Fruit fly (Drosophila melanogaster) whole organism, embryonic: ENCODE results near the gene chic.

ENCODE experiments used
- Ada2b ChIP-seq: fragments of 200-800 bp; sonication (Bioruptor generic); IDR thresholded peaks from 2 replicates; pipeline ENCODE4 v1.3.6; 2022; ENCODE audit warnings: missing biosample characterization, missing genetic modification characterization
- Adf1 ChIP-seq: fragments of 200-800 bp; sonication (Bioruptor generic); IDR thresholded peaks from 2 replicates; pipeline ENCODE4 v1.3.6; 2022; ENCODE audit warnings: missing biosample characterization, missing genetic modification characterization
- Awh ChIP-seq: fragments of 200-800 bp; sonication (Bioruptor generic); IDR thresholded peaks from 2 replicates; pipeline ENCODE4, ENCODE4 v1.3.6; 2022; ENCODE audit warnings: missing biosample characterization, missing genetic modification characterization
- CG10267 ChIP-seq: fragments of 200-800 bp; sonication (Bioruptor generic); optimal IDR thresholded peaks from 2 replicates; lab custom pipeline; 2018; ENCODE audit warnings: missing biosample characterization, mild to moderate bottlenecking, missing genetic modification characterization, moderate library complexity
- CG10274 ChIP-seq: fragments of 200-800 bp; sonication (Bioruptor generic); optimal IDR thresholded peaks from 3 replicates; lab custom pipeline; 2017; ENCODE audit warnings: missing biosample characterization, mild to moderate bottlenecking, missing genetic modification characterization
- CG10565 ChIP-seq: fragments of 200-800 bp; sonication (Bioruptor generic); optimal IDR thresholded peaks from 3 replicates; lab custom pipeline; 2016; ENCODE audit warnings: missing biosample characterization, mild to moderate bottlenecking, missing genetic modification characterization
- CG11398 ChIP-seq: fragments of 200-800 bp; sonication (Bioruptor generic); optimal IDR thresholded peaks from 2 replicates; lab custom pipeline; 2016; ENCODE audit warnings: missing biosample characterization, missing genetic modification characterization
- CG11504 ChIP-seq: fragments of 200-800 bp; sonication (Bioruptor generic); optimal IDR thresholded peaks from 3 replicates; lab custom pipeline; 2019; ENCODE audit warnings: missing biosample characterization, mild to moderate bottlenecking, missing genetic modification characterization, moderate library complexity
- CG12071 ChIP-seq: fragments of 200-800 bp; sonication (Bioruptor generic); optimal IDR thresholded peaks from 3 replicates; lab custom pipeline; 2018; ENCODE audit warnings: missing biosample characterization, mild to moderate bottlenecking, missing genetic modification characterization
- CG13775 ChIP-seq: fragments of 200-800 bp; sonication (Bioruptor generic); optimal IDR thresholded peaks from 3 replicates; lab custom pipeline; 2017; ENCODE audit warnings: missing biosample characterization, mild to moderate bottlenecking, missing genetic modification characterization
- CG1603 ChIP-seq: fragments of 200-800 bp; sonication (Bioruptor generic); optimal IDR thresholded peaks from 2 replicates; lab custom pipeline; 2019; ENCODE audit warnings: missing biosample characterization, mild to moderate bottlenecking, missing genetic modification characterization, moderate library complexity
- CG30431 ChIP-seq: fragments of 200-800 bp; sonication (Bioruptor generic); optimal IDR thresholded peaks from 2 replicates; lab custom pipeline; 2017; ENCODE audit warnings: missing biosample characterization, missing genetic modification characterization
- CG34422 ChIP-seq: fragments of 200-800 bp; sonication (Bioruptor generic); IDR thresholded peaks from 3 replicates; pipeline ENCODE4 v1.3.6; 2022; ENCODE audit warnings: missing biosample characterization, missing genetic modification characterization
- CG3838 ChIP-seq: fragments of 200-800 bp; sonication (Bioruptor generic); optimal IDR thresholded peaks from 3 replicates; lab custom pipeline; 2016; ENCODE audit warnings: missing biosample characterization, missing genetic modification characterization
- CG5245 ChIP-seq: fragments of 200-800 bp; sonication (Bioruptor generic); optimal IDR thresholded peaks from 3 replicates; lab custom pipeline; 2016; ENCODE audit warnings: missing biosample characterization, missing genetic modification characterization
- CG5953 ChIP-seq: fragments of 200-800 bp; sonication (Bioruptor generic); IDR thresholded peaks from 2 replicates; pipeline ENCODE4 v1.3.6; 2022; ENCODE audit warnings: missing biosample characterization, missing genetic modification characterization
- CG6813 ChIP-seq: fragments of 200-800 bp; sonication (Bioruptor generic); optimal IDR thresholded peaks from 2 replicates; lab custom pipeline; 2017; ENCODE audit warnings: missing biosample characterization, missing genetic modification characterization, mild to moderate bottlenecking, moderate library complexity, missing genetic modification reagents
- CG7928 ChIP-seq: fragments of 200-800 bp; sonication (Bioruptor generic); optimal IDR thresholded peaks from 2 replicates; lab custom pipeline; 2017; ENCODE audit warnings: missing biosample characterization, mild to moderate bottlenecking, missing genetic modification characterization
- CG9727 ChIP-seq: fragments of 200-800 bp; sonication (Bioruptor generic); optimal IDR thresholded peaks from 3 replicates; lab custom pipeline; 2017; ENCODE audit warnings: missing biosample characterization, mild to moderate bottlenecking, missing genetic modification characterization
- CG9876 ChIP-seq: fragments of 200-800 bp; sonication (Bioruptor generic); optimal IDR thresholded peaks from 2 replicates; lab custom pipeline; 2016; ENCODE audit warnings: missing biosample characterization, missing genetic modification characterization
- D19A ChIP-seq: fragments of 200-800 bp; optimal IDR thresholded peaks from 3 replicates; lab custom pipeline; 2019; ENCODE audit warnings: missing biosample characterization, mild to moderate bottlenecking, missing genetic modification characterization, moderate library complexity
- Dfd ChIP-seq, 2 experiments: fragments of >200 bp; optimal IDR thresholded peaks; 2 replicates each; lab custom pipeline; 2017; ENCODE audit warnings: missing biosample characterization in 2 of 2, missing genetic modification characterization in 2 of 2
- ERR ChIP-seq: fragments of 200-800 bp; sonication (Bioruptor generic); optimal IDR thresholded peaks from 2 replicates; lab custom pipeline; 2016; ENCODE audit warnings: missing biosample characterization, missing genetic modification characterization
- Elba2 ChIP-seq: fragments of 200-800 bp; sonication (Bioruptor generic); optimal IDR thresholded peaks from 3 replicates; lab custom pipeline; 2016; ENCODE audit warnings: missing biosample characterization, missing genetic modification characterization
- HLH3B ChIP-seq: fragments of 200-800 bp; sonication (Bioruptor generic); IDR thresholded peaks from 2 replicates; pipeline ENCODE4 v1.3.6; 2022; ENCODE audit warnings: missing biosample characterization, missing genetic modification characterization
- HLH54F ChIP-seq: fragments of 200-800 bp; sonication (Bioruptor generic); optimal IDR thresholded peaks from 3 replicates; lab custom pipeline; 2016; ENCODE audit warnings: missing biosample characterization, missing genetic modification characterization
- Hr51 ChIP-seq, 2 experiments: fragments of 200-800 bp; sonication (Bioruptor generic); optimal IDR thresholded peaks; 2 replicates in 1 of 2; 3 replicates in 1 of 2; lab custom pipeline; 2016 to 2018; ENCODE audit warnings: missing biosample characterization in 2 of 2, missing genetic modification characterization in 2 of 2, mild to moderate bottlenecking in 1 of 2, moderate library complexity in 1 of 2
- Lim3 ChIP-seq: fragments of 200-800 bp; sonication (Bioruptor generic); IDR thresholded peaks from 2 replicates; pipeline ENCODE4 v1.3.6; 2022; ENCODE audit warnings: missing biosample characterization, missing genetic modification characterization
- MTF-1 ChIP-seq: fragments of 200-800 bp; sonication (Bioruptor generic); optimal IDR thresholded peaks from 2 replicates; lab custom pipeline; 2018; ENCODE audit warnings: missing biosample characterization, mild to moderate bottlenecking, missing genetic modification characterization, borderline replicate concordance
- Mes4 ChIP-seq: fragments of 200-800 bp; sonication (Bioruptor generic); optimal IDR thresholded peaks from 2 replicates; lab custom pipeline; 2016; ENCODE audit warnings: missing biosample characterization, missing genetic modification characterization
- Myb ChIP-seq: fragments of 200-800 bp; sonication (Bioruptor generic); optimal IDR thresholded peaks from 2 replicates; lab custom pipeline; 2016; ENCODE audit warnings: missing biosample characterization, missing genetic modification characterization
- NfI ChIP-seq: fragments of 200-800 bp; sonication (Bioruptor generic); optimal IDR thresholded peaks from 3 replicates; lab custom pipeline; 2018; ENCODE audit warnings: missing biosample characterization, mild to moderate bottlenecking, missing genetic modification characterization, moderate library complexity
- Sin3A ChIP-seq: fragments of >200 bp; optimal IDR thresholded peaks from 2 replicates; lab custom pipeline; 2018
- ash1 ChIP-seq: fragments of 200-800 bp; sonication (Bioruptor generic); optimal IDR thresholded peaks from 2 replicates; lab custom pipeline; 2018; ENCODE audit warnings: missing biosample characterization, mild to moderate bottlenecking, missing genetic modification characterization
- chif ChIP-seq, 2 experiments: fragments of 200-800 bp; sonication (Bioruptor generic); optimal IDR thresholded peaks; 3 replicates each; lab custom pipeline; 2016; ENCODE audit warnings: missing biosample characterization in 2 of 2, missing genetic modification characterization in 2 of 2
- croc ChIP-seq: fragments of 200-800 bp; sonication (Bioruptor generic); conservative IDR thresholded peaks from 3 replicates; pipeline ENCODE4 v1.3.6; 2022; ENCODE audit warnings: missing biosample characterization, missing genetic modification characterization
- crp ChIP-seq, 2 experiments: fragments of 200-800 bp; sonication (Bioruptor generic); optimal IDR thresholded peaks; 2 replicates in 1 of 2; 3 replicates in 1 of 2; lab custom pipeline; 2017; ENCODE audit warnings: missing biosample characterization in 2 of 2, missing genetic modification characterization in 2 of 2, mild to moderate bottlenecking in 1 of 2, moderate library complexity in 1 of 2
- dan ChIP-seq: fragments of 200-800 bp; sonication (Bioruptor generic); IDR thresholded peaks from 2 replicates; pipeline ENCODE4 v1.3.6; 2022; ENCODE audit warnings: missing biosample characterization, missing genetic modification characterization
- gt ChIP-seq: fragments of 200-800 bp; sonication (Bioruptor generic); IDR thresholded peaks from 2 replicates; pipeline ENCODE4 v1.3.6; 2022; ENCODE audit warnings: missing biosample characterization, missing genetic modification characterization
- ham ChIP-seq: fragments of 200-800 bp; sonication (Bioruptor generic); IDR thresholded peaks from 2 replicates; pipeline ENCODE4 v1.3.6; 2022; ENCODE audit warnings: missing biosample characterization, missing genetic modification characterization
- mld ChIP-seq: fragments of 200-800 bp; sonication (Bioruptor generic); IDR thresholded peaks from 3 replicates; pipeline ENCODE4 v1.3.6; 2022; ENCODE audit warnings: missing biosample characterization, missing genetic modification characterization; ENCODE audit not compliant: partially characterized antibody
- nerfin-1 ChIP-seq: fragments of 200-800 bp; sonication (Bioruptor generic); optimal IDR thresholded peaks from 3 replicates; lab custom pipeline; 2019; ENCODE audit warnings: missing biosample characterization, mild to moderate bottlenecking, missing genetic modification characterization, moderate library complexity
- nom ChIP-seq: fragments of 200-800 bp; sonication (Bioruptor generic); optimal IDR thresholded peaks from 2 replicates; lab custom pipeline; 2017; ENCODE audit warnings: missing biosample characterization, missing genetic modification characterization, mild to moderate bottlenecking, moderate library complexity, missing genetic modification reagents
- pb ChIP-seq: fragments of 200-800 bp; sonication (Bioruptor generic); optimal IDR thresholded peaks from 3 replicates; lab custom pipeline; 2016; ENCODE audit warnings: missing biosample characterization, missing genetic modification characterization
- peb ChIP-seq: fragments of 200-800 bp; sonication (Bioruptor generic); IDR thresholded peaks from 2 replicates; pipeline ENCODE4 v1.3.6; 2022; ENCODE audit warnings: missing biosample characterization, missing genetic modification characterization
- ranshi ChIP-seq: fragments of 200-800 bp; sonication (Bioruptor generic); IDR thresholded peaks from 2 replicates; pipeline ENCODE4 v1.3.6; 2022; ENCODE audit warnings: missing biosample characterization, missing genetic modification characterization
- slbo ChIP-seq: fragments of 200-800 bp; sonication (Bioruptor generic); IDR thresholded peaks from 2 replicates; pipeline ENCODE4 v1.3.6; 2022; ENCODE audit warnings: missing biosample characterization, missing genetic modification characterization
- slou ChIP-seq: fragments of 200-800 bp; sonication (Bioruptor generic); optimal IDR thresholded peaks from 3 replicates; lab custom pipeline; 2016; ENCODE audit warnings: missing biosample characterization, missing genetic modification characterization
- sob ChIP-seq: fragments of 200-800 bp; sonication (Bioruptor generic); IDR thresholded peaks from 2 replicates; pipeline ENCODE4 v1.3.6; 2022; ENCODE audit warnings: missing biosample characterization, missing genetic modification characterization
- wek ChIP-seq: fragments of 200-800 bp; sonication (Bioruptor generic); optimal IDR thresholded peaks from 3 replicates; lab custom pipeline; 2018; ENCODE audit warnings: missing biosample characterization, mild to moderate bottlenecking, missing genetic modification characterization, moderate library complexity
- wor ChIP-seq: fragments of 200-800 bp; sonication (Bioruptor generic); IDR thresholded peaks from 2 replicates; pipeline ENCODE4 v1.3.6; 2022; ENCODE audit warnings: missing biosample characterization, missing genetic modification characterization

Gene chic

DNA sequence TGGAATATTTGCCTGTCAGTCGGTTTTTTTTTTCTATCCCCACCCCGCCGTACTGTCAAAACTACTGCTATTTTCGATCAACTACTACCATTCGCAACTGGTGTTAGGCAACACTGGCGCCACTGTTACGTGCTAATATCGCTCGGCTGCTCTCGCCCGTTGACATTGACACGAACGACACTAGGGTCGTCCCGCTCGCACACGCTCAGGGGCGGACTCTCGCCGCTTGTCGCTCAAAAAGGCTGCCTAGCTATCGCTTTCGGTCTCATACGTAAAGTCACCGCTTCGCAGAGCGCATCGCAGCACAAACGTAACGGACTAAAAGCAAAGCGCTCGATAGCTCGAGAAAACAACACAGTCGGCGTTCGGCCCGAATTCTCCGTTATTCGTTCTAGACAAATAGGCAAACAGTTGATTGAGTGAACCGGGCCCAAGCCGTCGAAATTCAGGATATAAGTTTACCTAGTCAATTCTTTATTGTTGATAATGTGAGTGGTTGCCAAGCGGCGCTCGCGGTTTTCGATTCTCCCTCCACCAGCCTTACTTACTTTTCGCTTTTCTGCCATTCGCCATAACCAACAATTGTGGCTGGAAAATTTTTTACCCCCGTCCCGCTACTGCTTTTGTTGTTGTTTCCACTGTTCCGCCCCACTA lies 1.6 kb upstream of the chic start (continued):
- TF ChIP-seq CG34422 (no peak), NfI (GFP tag; lab: Kevin White, UChicago) (peak; percentile 30), HLH54F (GFP tag; lab: Kevin White, UChicago) (peak; percentile 10), CG12071 (GFP tag; lab: Kevin White, UChicago) (peak; percentile 45), Ada2b (GFP tag; lab: Robert Waterston, UW) (no peak), ERR (peak; percentile 53), CG9727 (peak; percentile 21), croc (GFP tag; lab: Robert Waterston, UW) (no peak), Sin3A (lab: Kevin White, UChicago) (no peak), slbo (no peak), gt (no peak), wor (GFP tag; lab: Robert Waterston, UW) (no peak), Dfd (GFP tag; optimal IDR thresholded peaks at IDR 0.05; lab: Kevin White, UChicago) (no peak), Awh (GFP tag; lab: Robert Waterston, UW) (no peak), CG11504 (tag; lab: Kevin White, UChicago) (peak; percentile 33), peb (GFP tag; lab: Robert Waterston, UW) (no peak), Adf1 (GFP tag; lab: Robert Waterston, UW) (no peak), mld (GFP tag; lab: Robert Waterston, UW) (no peak), CG5953 (GFP tag; lab: Robert Waterston, UW) (no peak), D19A (tag; lab: Kevin White, UChicago) (no peak), wek (peak; percentile 24), Hr51 (GFP tag; optimal IDR thresholded peaks at IDR 0.05; lab: Kevin White, UChicago) (peak in 1 of 2 experiments; percentile 23), Mes4 (peak; percentile 23), CG1603 (tag; lab: Kevin White, UChicago) (peak; percentile 56), Elba2 (GFP tag; lab: Kevin White, UChicago) (no peak), CG5245 (GFP tag; lab: Kevin White, UChicago) (no peak), CG13775 (no peak), HLH3B (GFP tag; lab: Robert Waterston, UW) (no peak), ranshi (no peak), slou (GFP tag; lab: Kevin White, UChicago) (no peak), CG6813 (GFP tag; lab: Kevin White, UChicago) (no peak), nom (no peak), CG3838 (GFP tag; lab: Kevin White, UChicago) (no peak), ham (no peak), pb (GFP tag; lab: Kevin White, UChicago) (peak; percentile 61), CG11398 (GFP tag; lab: Kevin White, UChicago) (no peak), Lim3 (no peak), crp (GFP tag; optimal IDR thresholded peaks at IDR 0.05; lab: Kevin White, UChicago) (no peak), nerfin-1 (tag; lab: Kevin White, UChicago) (peak; percentile 44), Myb (peak; percentile 41), CG10274 (GFP tag; lab: Kevin White, UChicago) (no peak), sob (no peak), CG9876 (GFP tag; lab: Kevin White, UChicago) (no peak), dan (GFP tag; lab: Robert Waterston, UW) (no peak), ash1 (GFP tag; lab: Kevin White, UChicago) (peak; percentile 31), CG10267 (peak; percentile 88), CG7928 (GFP tag; lab: Kevin White, UChicago) (peak; percentile 20), CG30431 (GFP tag; lab: Kevin White, UChicago) (no peak), MTF-1 (GFP tag; lab: Kevin White, UChicago) (no peak), chif (GFP tag; optimal IDR thresholded peaks at IDR 0.05; lab: Kevin White, UChicago) (peak in 1 of 2 experiments; percentile 14), CG10565 (no peak)
